Fruit fly (Drosophila melanogaster): ENCODE data around the gene Aven.

Aven gene

DNA sequence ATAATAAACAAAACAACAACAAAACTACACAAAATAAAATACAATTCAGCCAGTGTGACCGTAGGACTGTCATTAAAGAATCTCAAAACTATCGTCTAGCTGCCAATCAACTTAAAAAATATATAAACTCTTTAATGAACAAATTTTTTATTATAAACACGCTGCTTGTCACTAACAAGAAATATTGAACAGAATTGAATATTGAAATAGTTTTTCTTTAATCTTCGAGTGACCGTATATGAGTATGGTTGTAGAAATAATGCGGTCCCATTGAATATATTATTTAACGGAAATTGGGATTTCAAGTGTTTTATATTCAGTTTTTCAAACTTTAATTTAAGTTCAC lies 37.3 kb downstream of the Aven start, which contains the start of gene LIMK1:
Gene LIMK1 (minus strand): TSS at position 73 of the 346 bp plus-strand sequence.
- no peak for TF ChIP-seq tai (GFP tag; optimal IDR thresholded peaks at IDR 0.05)
- no peak for TF ChIP-seq Rel (GFP tag; optimal IDR thresholded peaks at IDR 0.05)
- peak; percentile 65 for TF ChIP-seq Rel (tag; optimal IDR thresholded peaks at IDR 0.05)

DNA sequence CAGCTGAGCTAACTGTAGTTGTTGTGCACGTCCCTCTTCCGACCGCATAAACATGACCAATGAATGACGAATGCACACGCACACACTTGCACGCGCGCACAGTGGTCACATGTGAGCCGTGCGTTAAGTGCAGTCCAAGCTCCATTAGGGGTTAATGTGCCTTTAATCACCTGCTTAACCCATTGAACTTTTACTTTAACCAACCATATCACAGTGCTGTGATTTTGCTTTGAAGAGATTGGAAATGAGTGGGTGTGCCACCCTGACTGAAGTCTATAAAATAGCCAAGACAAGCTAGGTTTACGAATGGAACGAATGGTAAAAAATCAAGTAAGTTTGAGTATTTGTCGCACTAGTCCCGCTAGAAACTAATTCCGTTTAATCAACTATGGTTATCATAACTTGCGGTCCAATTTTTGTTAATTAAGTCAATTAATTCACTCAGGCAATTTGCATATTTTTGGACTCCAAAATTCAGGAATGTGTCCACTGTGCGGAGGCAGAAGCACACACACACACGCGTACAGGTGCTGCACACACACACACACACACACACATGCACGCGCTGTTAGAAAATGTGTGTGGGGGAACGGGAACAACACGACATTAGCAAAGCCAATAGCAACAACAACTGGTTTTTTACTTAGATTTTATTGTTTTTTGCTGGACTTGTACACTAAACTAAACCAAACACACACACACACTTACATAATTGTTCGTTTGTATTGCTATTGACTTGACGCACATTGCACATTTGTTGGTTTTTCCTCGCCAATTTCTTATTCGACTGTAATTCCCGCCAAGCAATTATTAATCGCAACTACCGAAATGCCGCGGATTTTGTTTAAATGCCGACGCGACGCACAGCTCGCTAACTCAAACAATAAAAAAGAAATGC lies 38.0 kb downstream of the Aven start:
- peak; percentile 69 for TF ChIP-seq ey (GFP tag; optimal IDR thresholded peaks at IDR 0.05)
- no peak for TF ChIP-seq Vsx2 (GFP tag; optimal IDR thresholded peaks at IDR 0.05; ENCODE audit: partially characterized antibody)
- no peak for TF ChIP-seq CrebA (GFP tag; optimal IDR thresholded peaks at IDR 0.05; ENCODE audit: borderline replicate concordance)
- TF ChIP-seq Mio (GFP tag; optimal IDR thresholded peaks at IDR 0.05): no peak
- no peak for TF ChIP-seq pan (optimal IDR thresholded peaks at IDR 0.05)
- TF ChIP-seq OdsH (GFP tag; optimal IDR thresholded peaks at IDR 0.05): peak; percentile 60
- peak; percentile 50 for TF ChIP-seq N (GFP tag; optimal IDR thresholded peaks at IDR 0.05)
- peak; percentile 62 for TF ChIP-seq Jra (GFP tag; optimal IDR thresholded peaks at IDR 0.05)
- TF ChIP-seq brk (GFP tag; optimal IDR thresholded peaks at IDR 0.05): no peak
- no peak for TF ChIP-seq Rel (GFP tag; optimal IDR thresholded peaks at IDR 0.05)
- no peak for TF ChIP-seq Rel (tag; optimal IDR thresholded peaks at IDR 0.05)
- no peak for TF ChIP-seq GATAd (GFP tag; optimal IDR thresholded peaks at IDR 0.05)
- TF ChIP-seq woc (GFP tag; optimal IDR thresholded peaks at IDR 0.05): peak; percentile 85
- peak; percentile 51 for TF ChIP-seq CG9705 (GFP tag; optimal IDR thresholded peaks at IDR 0.05)
- TF ChIP-seq dl (GFP tag; optimal IDR thresholded peaks at IDR 0.05; ENCODE audit: insufficient read depth in 1 of 2, partially characterized antibody in 2 of 2): no peak
- TF ChIP-seq sage (GFP tag; optimal IDR thresholded peaks at IDR 0.05): no peak
- no peak for TF ChIP-seq dsf (GFP tag; optimal IDR thresholded peaks at IDR 0.05; ENCODE audit: borderline replicate concordance)
- TF ChIP-seq Hr83 (GFP tag; optimal IDR thresholded peaks at IDR 0.05; ENCODE audit: poor library complexity, severe bottlenecking): no peak
- no peak for TF ChIP-seq CG32264 (GFP tag; optimal IDR thresholded peaks at IDR 0.05)
- TF ChIP-seq Hr78 (GFP tag; optimal IDR thresholded peaks at IDR 0.05): no peak
- no peak for TF ChIP-seq tai (GFP tag; optimal IDR thresholded peaks at IDR 0.05)
- TF ChIP-seq sv (GFP tag; optimal IDR thresholded peaks at IDR 0.05): no peak
- peak; percentile 59 for TF ChIP-seq Sp1 (GFP tag; optimal IDR thresholded peaks at IDR 0.05)
- TF ChIP-seq psq (GFP tag; optimal IDR thresholded peaks at IDR 0.05): peak; percentile 64
- TF ChIP-seq dmrt93B (GFP tag; optimal IDR thresholded peaks at IDR 0.05): peak; percentile 67
- peak; percentile 68 for TF ChIP-seq h (GFP tag; optimal IDR thresholded peaks at IDR 0.05)
- TF ChIP-seq foxo (GFP tag; optimal IDR thresholded peaks at IDR 0.05): peak in 1 of 2 experiments; percentile 61
- TF ChIP-seq br (GFP tag; optimal IDR thresholded peaks at IDR 0.05): peak; percentile 76
- peak; percentile 60 for TF ChIP-seq HLH106 (tag; optimal IDR thresholded peaks at IDR 0.05)
- no peak for TF ChIP-seq usp (GFP tag; optimal IDR thresholded peaks at IDR 0.05)
- TF ChIP-seq Abd-B (GFP tag; optimal IDR thresholded peaks at IDR 0.05): no peak
- TF ChIP-seq rgr (GFP tag; optimal IDR thresholded peaks at IDR 0.05): peak; percentile 47
- TF ChIP-seq Hnf4 (GFP tag; optimal IDR thresholded peaks at IDR 0.05): no peak
- no peak for TF ChIP-seq Dif (GFP tag; optimal IDR thresholded peaks at IDR 0.05; ENCODE audit: partially characterized antibody)
- no peak for TF ChIP-seq Dfd (GFP tag; optimal IDR thresholded peaks at IDR 0.05)
- TF ChIP-seq lola (GFP tag; optimal IDR thresholded peaks at IDR 0.05): no peak
- TF ChIP-seq Myc (optimal IDR thresholded peaks at IDR 0.05): no peak
- no peak for TF ChIP-seq jim (GFP tag; optimal IDR thresholded peaks at IDR 0.05)
- TF ChIP-seq fru (GFP tag; optimal IDR thresholded peaks at IDR 0.05): peak; percentile 77
